Fruit fly (Drosophila melanogaster): ENCODE measurements around the gene CG9175.

Gene CG9175

dm6 chr2L:6047528-6048160 is 51.1 kb downstream of the CG9175 start, which contains the start of gene IPIP:
TSS of gene IPIP (plus strand) at chr2L:6048002.
- peak; percentile 54 for TF ChIP-seq CG7101 (tag; optimal IDR thresholded peaks at IDR 0.05)
- TF ChIP-seq cic (GFP tag; optimal IDR thresholded peaks at IDR 0.05) = peak; percentile 2
- TF ChIP-seq CG7045 (GFP tag; optimal IDR thresholded peaks at IDR 0.05) = no peak
- peak; percentile 72 for TF ChIP-seq bab1 (GFP tag; optimal IDR thresholded peaks at IDR 0.05)
- no peak for TF ChIP-seq cnc (optimal IDR thresholded peaks at IDR 0.05)
- TF ChIP-seq CG12768 (GFP tag; optimal IDR thresholded peaks at IDR 0.05) = peak; percentile 32
- TF ChIP-seq ovo (GFP tag; optimal IDR thresholded peaks at IDR 0.05) = peak; percentile 43
- peak; percentile 35 for TF ChIP-seq CG11617 (GFP tag; optimal IDR thresholded peaks at IDR 0.05)
- no peak for TF ChIP-seq Crg-1 (GFP tag; optimal IDR thresholded peaks at IDR 0.05)
- TF ChIP-seq CG5204 (GFP tag; optimal IDR thresholded peaks at IDR 0.05) = no peak
- no peak for TF ChIP-seq kay (GFP tag; ENCODE audit: borderline replicate concordance)
- no peak for TF ChIP-seq Clk (GFP tag; optimal IDR thresholded peaks at IDR 0.05)
- no peak for TF ChIP-seq CG33017 (tag; optimal IDR thresholded peaks at IDR 0.05)
- no peak for TF ChIP-seq toe (GFP tag; optimal IDR thresholded peaks at IDR 0.05)
- peak; percentile 3 for TF ChIP-seq Hr96 (GFP tag; optimal IDR thresholded peaks at IDR 0.05)
- TF ChIP-seq tj (GFP tag; optimal IDR thresholded peaks at IDR 0.05) = peak; percentile 25
- TF ChIP-seq Mnt (GFP tag; optimal IDR thresholded peaks at IDR 0.05) = peak; percentile 91
- TF ChIP-seq CG14711 (tag; optimal IDR thresholded peaks at IDR 0.05) = peak; percentile 20
- TF ChIP-seq CG1620 (GFP tag; optimal IDR thresholded peaks at IDR 0.05) = peak; percentile 17
- peak; percentile 44 for TF ChIP-seq pad (GFP tag; optimal IDR thresholded peaks at IDR 0.05)

- TF ChIP-seq toe (GFP tag; optimal IDR thresholded peaks at IDR 0.05) = no peak
- no peak for TF ChIP-seq tj (GFP tag; optimal IDR thresholded peaks at IDR 0.05)
- no peak for TF ChIP-seq cic (GFP tag; optimal IDR thresholded peaks at IDR 0.05)
- TF ChIP-seq kay (GFP tag; ENCODE audit: borderline replicate concordance) = no peak
- TF ChIP-seq Clk (GFP tag; optimal IDR thresholded peaks at IDR 0.05) = no peak
- TF ChIP-seq CG7045 (GFP tag; optimal IDR thresholded peaks at IDR 0.05) = no peak
- TF ChIP-seq CG5204 (GFP tag; optimal IDR thresholded peaks at IDR 0.05) = no peak
- no peak for TF ChIP-seq Hr96 (GFP tag; optimal IDR thresholded peaks at IDR 0.05)
- TF ChIP-seq Crg-1 (GFP tag; optimal IDR thresholded peaks at IDR 0.05) = no peak
Measured at dm6 chr2L:6046865-6047264, 51.9 kb downstream of the CG9175 start.
